Worm (Caenorhabditis elegans): ENCODE measurements around the gene F58A3.4.

ce11 chrX:11050335-11050734 is 39.9 kb upstream of the F58A3.4 start:
- TF ChIP-seq nhr-11 (tag; optimal IDR thresholded peaks at IDR 0.05), result no peak
- TF ChIP-seq tag-97 (GFP tag; IDR thresholded peaks at IDR 0.05), result peak; percentile 61; the same call in 1 of the 2 replicates
- no peak for TF ChIP-seq nhr-237 (tag; optimal IDR thresholded peaks at IDR 0.05)
- TF ChIP-seq nhr-48 (tag; optimal IDR thresholded peaks at IDR 0.05), result no peak
- TF ChIP-seq mxl-2 (GFP tag; conservative IDR thresholded peaks at IDR 0.05), result no peak
- TF ChIP-seq snpc-4 (tag; optimal IDR thresholded peaks at IDR 0.05), result no peak

Measured in whole organism, L4 larva.